Worm (Caenorhabditis elegans): Measurements from ENCODE around the gene D2024.4.

DNA sequence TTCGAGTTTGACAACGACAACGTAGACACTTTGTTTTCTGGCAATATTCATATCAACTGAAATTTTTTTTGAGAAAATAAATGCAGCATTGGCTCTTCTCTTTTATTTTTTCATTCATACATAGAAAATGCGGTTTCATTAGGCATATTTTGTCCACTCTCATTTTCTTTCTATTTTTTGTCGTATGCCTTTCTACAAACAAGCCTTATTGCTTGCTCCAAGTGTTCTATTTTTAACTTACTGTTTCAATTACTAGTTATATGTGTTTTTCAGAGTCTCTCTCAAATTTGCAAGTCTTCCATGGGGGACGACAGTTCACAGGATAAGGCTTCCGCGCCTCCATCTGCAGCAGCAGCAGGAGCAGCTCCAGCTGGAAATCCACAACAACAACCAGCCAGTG is 25.1 kb upstream of the D2024.4 start, which contains the start of gene kcc-1:
- TF ChIP-seq W03F9.2 (tag; optimal IDR thresholded peaks at IDR 0.05): no peak
- no peak for TF ChIP-seq him-1 (tag; optimal IDR thresholded peaks at IDR 0.05)

All from whole organism, L4/young adult.